Worm (Caenorhabditis elegans) whole organism, mixed stage, embryonic: Measurements from ENCODE around the gene vha-9.

ENCODE experiments used
- M03D4.4 ChIP-seq: sonication (generic microtip); optimal IDR thresholded peaks from 2 replicates; lab custom pipeline; 2017; ENCODE audit warnings: mild to moderate bottlenecking, missing genetic modification characterization, missing compliant biosample characterization
- blmp-1 ChIP-seq: fragments of 150-350 bp; optimal IDR thresholded peaks from 2 replicates; lab custom pipeline; 2014; ENCODE audit warnings: missing biosample characterization, missing genetic modification characterization
- ceh-43 ChIP-seq: fragments of 200-800 bp; sonication (Bioruptor generic); optimal IDR thresholded peaks from 2 replicates; lab custom pipeline; 2018; ENCODE audit warnings: mild to moderate bottlenecking, missing genetic modification characterization, moderate library complexity, missing compliant biosample characterization
- elt-3 ChIP-seq: fragments of 150-350 bp; optimal IDR thresholded peaks from 2 replicates; lab custom pipeline; 2014; ENCODE audit warnings: missing biosample characterization, missing genetic modification characterization
- ham-2 ChIP-seq: fragments of 200-800 bp; sonication (Bioruptor generic); optimal IDR thresholded peaks from 2 replicates; lab custom pipeline; 2018; ENCODE audit warnings: mild to moderate bottlenecking, missing genetic modification characterization, missing compliant biosample characterization
- lsy-2 ChIP-seq: fragments of 150-350 bp; optimal IDR thresholded peaks from 2 replicates; lab custom pipeline; 2014; ENCODE audit warnings: missing biosample characterization, missing genetic modification characterization
- mep-1 ChIP-seq: fragments of 150-350 bp; optimal IDR thresholded peaks from 2 replicates; lab custom pipeline; 2017; ENCODE audit warnings: missing biosample characterization, missing genetic modification reagents, missing genetic modification characterization, inconsistent platforms
- nhr-76 ChIP-seq: sonication (generic microtip); optimal IDR thresholded peaks from 2 replicates; lab custom pipeline; 2017; ENCODE audit warnings: missing biosample characterization, missing genetic modification characterization
- pha-4 ChIP-seq: fragments of 150-350 bp; optimal IDR thresholded peaks from 2 replicates; lab custom pipeline; 2018; ENCODE audit warnings: missing biosample characterization, missing genetic modification reagents, missing genetic modification characterization
- unc-39 ChIP-seq: fragments of 150-350 bp; optimal IDR thresholded peaks from 2 replicates; lab custom pipeline; 2014; ENCODE audit warnings: missing biosample characterization, missing genetic modification characterization
- ztf-11 ChIP-seq: fragments of 150-350 bp; optimal IDR thresholded peaks from 2 replicates; lab custom pipeline; 2014; ENCODE audit warnings: missing biosample characterization, missing genetic modification characterization

ce11 chrII:10346075-10346474 lies 42.6 kb upstream of the vha-9 start, which contains the start of gene C07E3.10:
- no peak for TF ChIP-seq ztf-11 (tag; lab: Kevin White, UChicago)
- TF ChIP-seq lsy-2 (tag; lab: Kevin White, UChicago), result no peak
- TF ChIP-seq M03D4.4, result no peak
- no peak for TF ChIP-seq nhr-76 (tag; lab: Kevin White, UChicago)
- TF ChIP-seq elt-3 (tag; lab: Kevin White, UChicago), result no peak
- no peak for TF ChIP-seq unc-39
- TF ChIP-seq mep-1 (tag; lab: Kevin White, UChicago), result no peak
- TF ChIP-seq blmp-1, result no peak
- no peak for TF ChIP-seq pha-4 (tag; lab: Kevin White, UChicago)
- TF ChIP-seq ham-2, result no peak
- no peak for TF ChIP-seq ceh-43 (GFP tag; lab: Kevin White, UChicago)
